Fruit fly (Drosophila melanogaster): Measurements from ENCODE around the gene CG4887.

- TF ChIP-seq ERR (GFP tag; optimal IDR thresholded peaks at IDR 0.05) = no peak
- TF ChIP-seq fru (optimal IDR thresholded peaks at IDR 0.05) = no peak
- no peak for TF ChIP-seq CG18476 (GFP tag; optimal IDR thresholded peaks at IDR 0.05)
- TF ChIP-seq CG1792 (GFP tag; optimal IDR thresholded peaks at IDR 0.05) = no peak
- no peak for TF ChIP-seq HLH3B (GFP tag; IDR thresholded peaks at IDR 0.05)
- no peak for TF ChIP-seq NC2β (GFP tag; optimal IDR thresholded peaks at IDR 0.05)
- TF ChIP-seq CG16813 (GFP tag; IDR thresholded peaks at IDR 0.05; ENCODE audit: partially characterized antibody) = no peak
- TF ChIP-seq D19A (tag; optimal IDR thresholded peaks at IDR 0.05) = no peak
These were observed 9.2 kb upstream of the CG4887 start, which contains the start of gene CG5080 for dm6 chr2L:1163538-1164143.
